Fruit fly (Drosophila melanogaster) whole organism, embryonic: ENCODE results near the gene Ubqn.
A peak's percentile ranks its signal among the peaks of the same experiment; 100 is the strongest.

Source experiments
- Awh ChIP-seq: fragments of 200-800 bp; sonication (Bioruptor generic); IDR thresholded peaks from 2 replicates; pipeline ENCODE4, ENCODE4 v1.3.6; 2022; ENCODE audit warnings: missing biosample characterization, missing genetic modification characterization
- CG10209 ChIP-seq: fragments of 200-800 bp; sonication (Bioruptor generic); optimal IDR thresholded peaks from 3 replicates; lab custom pipeline; 2017; ENCODE audit warnings: missing biosample characterization, mild to moderate bottlenecking, missing genetic modification characterization, missing genetic modification reagents
- CG10431 ChIP-seq: fragments of 200-800 bp; sonication (Bioruptor generic); optimal IDR thresholded peaks from 3 replicates; lab custom pipeline; 2018; ENCODE audit warnings: missing biosample characterization, mild to moderate bottlenecking, missing genetic modification characterization
- CG10959 ChIP-seq: fragments of 200-800 bp; sonication (Bioruptor generic); IDR thresholded peaks from 2 replicates; pipeline ENCODE4 v1.3.6; 2022; ENCODE audit warnings: missing biosample characterization, missing genetic modification characterization
- CG13287 ChIP-seq: fragments of 200-800 bp; sonication (Bioruptor generic); IDR thresholded peaks from 2 replicates; pipeline ENCODE4 v1.3.6; 2022; ENCODE audit warnings: missing biosample characterization, missing genetic modification characterization; ENCODE audit not compliant: partially characterized antibody
- CG13775 ChIP-seq: fragments of 200-800 bp; sonication (Bioruptor generic); optimal IDR thresholded peaks from 3 replicates; lab custom pipeline; 2017; ENCODE audit warnings: missing biosample characterization, mild to moderate bottlenecking, missing genetic modification characterization
- CG15514 ChIP-seq: fragments of 200-800 bp; sonication (Bioruptor generic); optimal IDR thresholded peaks from 3 replicates; lab custom pipeline; 2017; ENCODE audit warnings: missing biosample characterization, missing genetic modification characterization, mild to moderate bottlenecking, moderate library complexity, missing genetic modification reagents
- CG17359 ChIP-seq: fragments of 200-800 bp; sonication (Bioruptor generic); optimal IDR thresholded peaks from 3 replicates; lab custom pipeline; 2018; ENCODE audit warnings: missing biosample characterization, mild to moderate bottlenecking, missing genetic modification characterization, moderate library complexity
- CG3281 ChIP-seq: fragments of 200-800 bp; sonication (Bioruptor generic); optimal IDR thresholded peaks from 3 replicates; lab custom pipeline; 2017; ENCODE audit warnings: missing biosample characterization, mild to moderate bottlenecking, missing genetic modification characterization
- CG34422 ChIP-seq: fragments of 200-800 bp; sonication (Bioruptor generic); IDR thresholded peaks from 3 replicates; pipeline ENCODE4 v1.3.6; 2022; ENCODE audit warnings: missing biosample characterization, missing genetic modification characterization
- CG3847 ChIP-seq: fragments of 200-800 bp; sonication (Bioruptor generic); IDR thresholded peaks from 2 replicates; pipeline ENCODE4 v1.3.6; 2022; ENCODE audit warnings: missing biosample characterization, missing genetic modification characterization
- CG3995 ChIP-seq: fragments of 200-800 bp; sonication (Bioruptor generic); optimal IDR thresholded peaks from 3 replicates; lab custom pipeline; 2016; ENCODE audit warnings: missing biosample characterization, missing genetic modification characterization
- CG4404 ChIP-seq: fragments of 200-800 bp; sonication (Bioruptor generic); IDR thresholded peaks from 2 replicates; pipeline ENCODE4 v1.3.6; 2022; ENCODE audit warnings: missing biosample characterization, missing genetic modification characterization
- CG4730 ChIP-seq: fragments of 200-800 bp; sonication (Bioruptor generic); IDR thresholded peaks from 2 replicates; pipeline ENCODE4 v1.3.6; 2022; ENCODE audit warnings: missing biosample characterization, missing genetic modification characterization
- CG6175 ChIP-seq: fragments of 200-800 bp; sonication (Bioruptor generic); IDR thresholded peaks from 3 replicates; pipeline ENCODE4 v1.3.6; 2022; ENCODE audit warnings: missing biosample characterization, missing genetic modification characterization
- CG6689 ChIP-seq: fragments of 200-800 bp; sonication (Bioruptor generic); IDR thresholded peaks from 2 replicates; pipeline ENCODE4 v1.3.6; 2022; ENCODE audit warnings: missing biosample characterization, missing genetic modification characterization
- CG6813 ChIP-seq: fragments of 200-800 bp; sonication (Bioruptor generic); optimal IDR thresholded peaks from 2 replicates; lab custom pipeline; 2017; ENCODE audit warnings: missing biosample characterization, missing genetic modification characterization, mild to moderate bottlenecking, moderate library complexity, missing genetic modification reagents
- CG8290 ChIP-seq, 3 experiments: fragments of 200-800 bp; sonication (Bioruptor generic); optimal IDR thresholded peaks; 2 replicates each; lab custom pipeline; 2016 to 2019; ENCODE audit warnings: missing biosample characterization in 3 of 3, missing genetic modification characterization in 3 of 3, mild to moderate bottlenecking in 2 of 3, moderate library complexity in 1 of 3
- CG9932 ChIP-seq: fragments of 200-800 bp; sonication (Bioruptor generic); IDR thresholded peaks from 2 replicates; pipeline ENCODE4 v1.3.6; 2022; ENCODE audit warnings: missing biosample characterization, missing genetic modification characterization
- Dad ChIP-seq: fragments of 200-800 bp; sonication (Bioruptor generic); optimal IDR thresholded peaks from 3 replicates; lab custom pipeline; 2016; ENCODE audit warnings: missing biosample characterization, missing genetic modification characterization
- ERR ChIP-seq: fragments of 200-800 bp; sonication (Bioruptor generic); optimal IDR thresholded peaks from 2 replicates; lab custom pipeline; 2016; ENCODE audit warnings: missing biosample characterization, missing genetic modification characterization
- Fer2 ChIP-seq: fragments of 200-800 bp; sonication (Bioruptor generic); optimal IDR thresholded peaks from 2 replicates; lab custom pipeline; 2018; ENCODE audit warnings: missing biosample characterization, mild to moderate bottlenecking, missing genetic modification characterization, moderate library complexity
- HLHmδ ChIP-seq: fragments of 200-800 bp; sonication (Bioruptor generic); optimal IDR thresholded peaks from 2 replicates; lab custom pipeline; 2018; ENCODE audit warnings: missing biosample characterization, mild to moderate bottlenecking, missing genetic modification characterization, moderate library complexity
- Hr39 ChIP-seq: fragments of >200 bp; optimal IDR thresholded peaks from 2 replicates; lab custom pipeline; 2017
- Hr51 ChIP-seq, 2 experiments: fragments of 200-800 bp; sonication (Bioruptor generic); optimal IDR thresholded peaks; 2 replicates in 1 of 2; 3 replicates in 1 of 2; lab custom pipeline; 2016 to 2018; ENCODE audit warnings: missing biosample characterization in 2 of 2, missing genetic modification characterization in 2 of 2, mild to moderate bottlenecking in 1 of 2, moderate library complexity in 1 of 2
- MBD-R2 ChIP-seq: fragments of 200-800 bp; sonication (Bioruptor generic); IDR thresholded peaks from 2 replicates; pipeline ENCODE4 v1.3.6; 2022; ENCODE audit warnings: missing biosample characterization, missing genetic modification characterization
- Max ChIP-seq: fragments of 200-800 bp; sonication (Bioruptor generic); optimal IDR thresholded peaks from 2 replicates; lab custom pipeline; 2016; ENCODE audit warnings: missing biosample characterization, mild to moderate bottlenecking, missing genetic modification characterization
- Scr ChIP-seq: fragments of 200-800 bp; sonication (Bioruptor generic); IDR thresholded peaks from 2 replicates; pipeline ENCODE4 v1.3.6; 2022; ENCODE audit warnings: missing biosample characterization, missing genetic modification characterization; ENCODE audit not compliant: partially characterized antibody
- Sox102F ChIP-seq: fragments of 200-800 bp; sonication (Bioruptor generic); optimal IDR thresholded peaks from 2 replicates; lab custom pipeline; 2018; ENCODE audit warnings: missing biosample characterization, mild to moderate bottlenecking, missing genetic modification characterization, moderate library complexity
- ara ChIP-seq: fragments of 200-800 bp; sonication (Bioruptor generic); IDR thresholded peaks from 2 replicates; pipeline ENCODE4 v1.3.6; 2022; ENCODE audit warnings: missing biosample characterization, missing genetic modification characterization
- bsh ChIP-seq, 2 experiments: fragments of 200-800 bp; sonication (Bioruptor generic); optimal IDR thresholded peaks; 2 replicates each; lab custom pipeline; 2017 to 2018; ENCODE audit warnings: mild to moderate bottlenecking in 2 of 2, missing biosample characterization in 2 of 2, missing genetic modification characterization in 2 of 2, moderate library complexity in 1 of 2
- chn ChIP-seq: fragments of 200-800 bp; sonication (Bioruptor generic); optimal IDR thresholded peaks from 2 replicates; lab custom pipeline; 2016; ENCODE audit warnings: missing biosample characterization, missing genetic modification characterization
- dan ChIP-seq: fragments of 200-800 bp; sonication (Bioruptor generic); IDR thresholded peaks from 2 replicates; pipeline ENCODE4 v1.3.6; 2022; ENCODE audit warnings: missing biosample characterization, missing genetic modification characterization
- esg ChIP-seq: fragments of 200-800 bp; sonication (Bioruptor generic); conservative IDR thresholded peaks from 2 replicates; pipeline ENCODE4 v1.3.6; 2022; ENCODE audit warnings: missing biosample characterization, missing genetic modification characterization
- gem ChIP-seq: fragments of 200-800 bp; sonication (Bioruptor generic); optimal IDR thresholded peaks from 2 replicates; lab custom pipeline; 2019; ENCODE audit warnings: missing biosample characterization, mild to moderate bottlenecking, missing genetic modification characterization, moderate library complexity
- grn ChIP-seq: fragments of 200-800 bp; sonication (Bioruptor generic); optimal IDR thresholded peaks from 3 replicates; lab custom pipeline; 2017; ENCODE audit warnings: missing biosample characterization, missing genetic modification characterization
- lab ChIP-seq: fragments of 200-800 bp; sonication (Bioruptor generic); optimal IDR thresholded peaks from 3 replicates; lab custom pipeline; 2017; ENCODE audit warnings: missing biosample characterization, missing genetic modification characterization, mild to moderate bottlenecking, moderate library complexity, missing genetic modification reagents
- maf-S ChIP-seq: fragments of 200-800 bp; sonication (Bioruptor generic); optimal IDR thresholded peaks from 2 replicates; lab custom pipeline; 2016; ENCODE audit warnings: missing biosample characterization, missing genetic modification characterization
- nerfin-2 ChIP-seq: fragments of 200-800 bp; sonication (Bioruptor generic); IDR thresholded peaks from 2 replicates; pipeline ENCODE4 v1.3.6; 2022; ENCODE audit warnings: missing biosample characterization, missing genetic modification characterization; ENCODE audit not compliant: partially characterized antibody
- nmo ChIP-seq: fragments of 200-800 bp; sonication (Bioruptor generic); optimal IDR thresholded peaks from 2 replicates; lab custom pipeline; 2018; ENCODE audit warnings: missing biosample characterization, mild to moderate bottlenecking, missing genetic modification characterization, moderate library complexity
- pho ChIP-seq: fragments of 200-800 bp; sonication (Bioruptor generic); optimal IDR thresholded peaks from 2 replicates; lab custom pipeline; 2016; ENCODE audit warnings: missing biosample characterization, missing genetic modification characterization
- phol ChIP-seq: fragments of 200-800 bp; sonication (Bioruptor generic); optimal IDR thresholded peaks from 3 replicates; lab custom pipeline; 2018; ENCODE audit warnings: missing biosample characterization, mild to moderate bottlenecking, missing genetic modification characterization, moderate library complexity
- prd ChIP-seq, 3 experiments: fragments of >200 bp in 2 of 3; fragments of 200-800 bp in 1 of 3; sonication (Bioruptor generic) in 1 of 3; optimal IDR thresholded peaks in 2 of 3; IDR thresholded peaks in 1 of 3; 2 replicates in 2 of 3; 3 replicates in 1 of 3; pipeline versions ENCODE4 v1.3.6 to Lab custom; 2017 to 2022; ENCODE audit warnings: missing biosample characterization in 1 of 3, missing genetic modification characterization in 1 of 3
- psq ChIP-seq: fragments of 200-800 bp; sonication (Bioruptor generic); optimal IDR thresholded peaks from 2 replicates; lab custom pipeline; 2017; ENCODE audit warnings: missing biosample characterization, missing genetic modification characterization
- sisA ChIP-seq: fragments of 200-800 bp; sonication (Bioruptor generic); IDR thresholded peaks from 2 replicates; pipeline ENCODE4 v1.3.6; 2022; ENCODE audit warnings: missing biosample characterization, missing genetic modification characterization
- stc ChIP-seq: fragments of 200-800 bp; sonication (Bioruptor generic); IDR thresholded peaks from 2 replicates; pipeline ENCODE4 v1.3.6; 2022; ENCODE audit warnings: missing biosample characterization, missing genetic modification characterization
- vvl ChIP-seq: fragments of 200-800 bp; sonication (Bioruptor generic); IDR thresholded peaks from 2 replicates; pipeline ENCODE4 v1.3.6; 2022; ENCODE audit warnings: missing biosample characterization, missing genetic modification characterization

Ubqn gene

DNA sequence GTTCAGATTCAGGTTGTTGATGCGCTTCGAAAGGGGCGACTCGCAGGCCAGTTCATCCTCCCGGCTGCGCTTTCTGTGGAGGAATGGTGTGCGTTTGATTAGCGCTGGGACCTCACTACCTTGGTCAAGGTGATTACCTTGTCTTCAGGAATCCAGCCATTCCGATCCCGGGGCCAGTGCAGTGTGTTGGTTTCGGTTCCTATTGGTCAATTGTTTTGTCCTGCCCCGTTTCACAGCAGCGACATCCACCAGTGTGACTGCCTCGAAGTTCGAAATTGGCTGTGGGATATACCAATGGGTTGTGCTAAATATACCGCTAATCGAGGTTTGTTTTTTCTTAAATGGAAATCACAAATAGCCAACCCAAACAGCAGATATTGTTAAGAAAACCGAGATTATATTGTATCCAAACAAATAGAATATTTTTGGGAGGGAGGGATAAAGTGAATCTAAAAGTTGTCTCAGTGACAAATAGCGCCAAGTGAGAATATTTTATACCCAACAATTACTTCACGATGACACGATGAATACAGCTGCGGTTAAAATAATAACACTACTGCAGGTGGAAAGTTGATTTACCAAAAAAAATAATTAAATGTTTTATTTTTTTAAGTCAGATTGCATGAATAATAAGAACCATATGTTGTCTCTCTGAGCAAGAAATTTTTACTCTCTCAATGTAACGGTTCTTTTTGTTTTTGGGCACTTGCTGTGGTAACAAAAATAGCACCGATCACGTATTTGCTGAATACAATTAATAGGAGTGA, 11.4 kb downstream of the Ubqn start, which contains the start of gene CG14229:
CG14229 (minus strand) TSS at position 459 of the 767 bp plus-strand sequence.
- no peak for TF ChIP-seq HLHmδ (GFP tag; lab: Kevin White, UChicago)
- peak; percentile 3 for TF ChIP-seq CG3281
- no peak for TF ChIP-seq CG6813
- 0 out of 2 replicates have a peak, but pooled peaks have one; percentile 40 for TF ChIP-seq stc
- peak; percentile 40; the same call in 1 of the 2 replicates for TF ChIP-seq CG4730 (GFP tag; lab: Robert Waterston, UW)
- peak; percentile 32 for TF ChIP-seq CG17359 (tag; lab: Kevin White, UChicago)
- no peak for TF ChIP-seq maf-S (GFP tag; lab: Kevin White, UChicago)
- TF ChIP-seq CG13775 (GFP tag; lab: Kevin White, UChicago): peak; percentile 3
- TF ChIP-seq Awh: 0 out of 2 replicates have a peak, but pooled peaks have one; percentile 24
- TF ChIP-seq esg (GFP tag; lab: Robert Waterston, UW): no peak
- no peak for TF ChIP-seq ERR
- TF ChIP-seq Max (GFP tag; lab: Kevin White, UChicago): no peak
- TF ChIP-seq CG34422: 0 out of 3 replicates have a peak, but pooled peaks have one; percentile 12
- TF ChIP-seq dan (GFP tag; lab: Robert Waterston, UW): no peak
- peak; percentile 37; the same call in 1 of the 2 replicates for TF ChIP-seq Scr (GFP tag; lab: Robert Waterston, UW)
- TF ChIP-seq CG10431 (GFP tag; lab: Kevin White, UChicago): no peak
- no peak for TF ChIP-seq chn
- TF ChIP-seq CG10959 (GFP tag; lab: Robert Waterston, UW): no peak
- no peak for TF ChIP-seq CG15514 (GFP tag; lab: Kevin White, UChicago)
- TF ChIP-seq bsh (GFP tag; optimal IDR thresholded peaks at IDR 0.05; lab: Kevin White, UChicago): peak in 1 of 2 experiments; percentile 11
- no peak for TF ChIP-seq CG6175 (GFP tag; lab: Robert Waterston, UW)
- peak; percentile 3 for TF ChIP-seq phol (tag; lab: Kevin White, UChicago)
- no peak for TF ChIP-seq prd (optimal IDR thresholded peaks at IDR 0.05; lab: Kevin White, UChicago)
- TF ChIP-seq prd (GFP tag; IDR thresholded peaks at IDR 0.05; lab: Robert Waterston, UW): peak; percentile 48; the same call in 1 of the 3 replicates
- TF ChIP-seq lab (GFP tag; lab: Kevin White, UChicago): peak; percentile 4
- TF ChIP-seq sisA (GFP tag; lab: Robert Waterston, UW): peak; percentile 44
- no peak for TF ChIP-seq nmo (GFP tag; lab: Kevin White, UChicago)
- peak; percentile 31; the same call in 1 of the 2 replicates for TF ChIP-seq CG9932
- TF ChIP-seq CG4404 (GFP tag; lab: Robert Waterston, UW): no peak
- no peak for TF ChIP-seq CG10209 (GFP tag; lab: Kevin White, UChicago)
- TF ChIP-seq CG8290 (GFP tag; optimal IDR thresholded peaks at IDR 0.05; lab: Kevin White, UChicago): no peak
- no peak for TF ChIP-seq CG8290 (tag; optimal IDR thresholded peaks at IDR 0.05; lab: Kevin White, UChicago)
- peak; percentile 77 for TF ChIP-seq CG6689 (GFP tag; lab: Robert Waterston, UW)
- TF ChIP-seq grn (GFP tag; lab: Kevin White, UChicago): no peak
- peak; percentile 27; the same call in 1 of the 2 replicates for TF ChIP-seq CG13287
- peak; percentile 23; the same call in 1 of the 2 replicates for TF ChIP-seq vvl (GFP tag; lab: Robert Waterston, UW)
- TF ChIP-seq Dad (GFP tag; lab: Kevin White, UChicago): no peak
- no peak for TF ChIP-seq Hr39 (lab: Kevin White, UChicago)
- TF ChIP-seq ara (GFP tag; lab: Robert Waterston, UW): 0 out of 2 replicates have a peak, but pooled peaks have one; percentile 35
- peak; percentile 38 for TF ChIP-seq gem (tag; lab: Kevin White, UChicago)
- peak; percentile 10 for TF ChIP-seq Sox102F
- peak; percentile 78 for TF ChIP-seq CG3995 (GFP tag; lab: Kevin White, UChicago)
- TF ChIP-seq pho (GFP tag; lab: Kevin White, UChicago): no peak
- no peak for TF ChIP-seq psq (GFP tag; lab: Kevin White, UChicago)
- TF ChIP-seq Hr51 (GFP tag; optimal IDR thresholded peaks at IDR 0.05; lab: Kevin White, UChicago): peak in 1 of 2 experiments; percentile 18
- TF ChIP-seq MBD-R2 (GFP tag; lab: Robert Waterston, UW): peak; percentile 54
- TF ChIP-seq CG3847 (GFP tag; lab: Robert Waterston, UW): no peak
- TF ChIP-seq nerfin-2 (GFP tag; lab: Robert Waterston, UW): no peak
- no peak for TF ChIP-seq Fer2 (tag; lab: Kevin White, UChicago)
